Fruit fly (Drosophila melanogaster) whole organism, embryonic: ENCODE results near the gene Rtca.

ENCODE experiments used
- Antp ChIP-seq: fragments of 200-800 bp; sonication (Bioruptor generic); optimal IDR thresholded peaks from 3 replicates; lab custom pipeline; 2016; ENCODE audit warnings: missing biosample characterization, missing genetic modification characterization
- CG11085 ChIP-seq: fragments of 200-800 bp; sonication (Bioruptor generic); IDR thresholded peaks from 2 replicates; pipeline ENCODE4 v1.3.6; 2022; ENCODE audit warnings: missing biosample characterization, missing genetic modification characterization
- CG11247 ChIP-seq: fragments of 200-800 bp; sonication (Bioruptor generic); IDR thresholded peaks from 2 replicates; pipeline ENCODE4 v1.3.6; 2022; ENCODE audit warnings: missing biosample characterization, missing genetic modification characterization
- CG11398 ChIP-seq: fragments of 200-800 bp; sonication (Bioruptor generic); optimal IDR thresholded peaks from 2 replicates; lab custom pipeline; 2016; ENCODE audit warnings: missing biosample characterization, missing genetic modification characterization
- CG12155 ChIP-seq: fragments of 200-800 bp; sonication (Bioruptor generic); optimal IDR thresholded peaks from 3 replicates; lab custom pipeline; 2016; ENCODE audit warnings: missing biosample characterization, missing genetic modification characterization
- CG17186 ChIP-seq: fragments of 200-800 bp; sonication (Bioruptor generic); optimal IDR thresholded peaks from 3 replicates; lab custom pipeline; 2017; ENCODE audit warnings: missing biosample characterization, missing genetic modification reagents, missing genetic modification characterization
- CG18764 ChIP-seq: fragments of 200-800 bp; sonication (Bioruptor generic); optimal IDR thresholded peaks from 3 replicates; lab custom pipeline; 2016; ENCODE audit warnings: missing biosample characterization, missing genetic modification characterization
- CG2199 ChIP-seq: fragments of 200-800 bp; sonication (Bioruptor generic); IDR thresholded peaks from 3 replicates; pipeline ENCODE4 v1.3.6; 2022; ENCODE audit warnings: missing biosample characterization, missing genetic modification characterization
- CG3163 ChIP-seq: fragments of 200-800 bp; sonication (Bioruptor generic); optimal IDR thresholded peaks from 3 replicates; lab custom pipeline; 2016; ENCODE audit warnings: missing biosample characterization, missing genetic modification characterization
- CG3726 ChIP-seq: fragments of 200-800 bp; sonication (Bioruptor generic); IDR thresholded peaks from 3 replicates; pipeline ENCODE4, ENCODE4 v1.3.6; 2022; ENCODE audit warnings: missing biosample characterization, missing genetic modification characterization
- CG43689 ChIP-seq: fragments of 200-800 bp; sonication (Bioruptor generic); IDR thresholded peaks from 2 replicates; pipeline ENCODE4 v1.3.6; 2022; ENCODE audit warnings: missing biosample characterization, missing genetic modification characterization
- CG5245 ChIP-seq: fragments of 200-800 bp; sonication (Bioruptor generic); optimal IDR thresholded peaks from 3 replicates; lab custom pipeline; 2016; ENCODE audit warnings: missing biosample characterization, missing genetic modification characterization
- CG7357 ChIP-seq: fragments of 200-800 bp; sonication (Bioruptor generic); IDR thresholded peaks from 3 replicates; pipeline ENCODE4 v1.3.6; 2022; ENCODE audit warnings: missing biosample characterization, missing genetic modification characterization
- CG7745 ChIP-seq: fragments of 200-800 bp; sonication (Bioruptor generic); optimal IDR thresholded peaks from 2 replicates; lab custom pipeline; 2018; ENCODE audit warnings: missing biosample characterization, mild to moderate bottlenecking, missing genetic modification characterization, moderate library complexity
- CG7786 ChIP-seq: fragments of 200-800 bp; sonication (Bioruptor generic); optimal IDR thresholded peaks from 2 replicates; lab custom pipeline; 2016; ENCODE audit warnings: missing biosample characterization, missing genetic modification characterization
- CG8089 ChIP-seq: fragments of 200-800 bp; sonication (Bioruptor generic); optimal IDR thresholded peaks from 3 replicates; lab custom pipeline; 2016; ENCODE audit warnings: missing biosample characterization, missing genetic modification characterization
- CrebB ChIP-seq: fragments of 200-800 bp; sonication (Bioruptor generic); optimal IDR thresholded peaks from 3 replicates; lab custom pipeline; 2018; ENCODE audit warnings: missing biosample characterization, mild to moderate bottlenecking, missing genetic modification characterization
- E2f2 ChIP-seq: fragments of 200-800 bp; sonication (Bioruptor generic); IDR thresholded peaks from 2 replicates; pipeline ENCODE4 v1.3.6; 2022; ENCODE audit warnings: missing biosample characterization, missing genetic modification characterization
- Elba2 ChIP-seq: fragments of 200-800 bp; sonication (Bioruptor generic); optimal IDR thresholded peaks from 3 replicates; lab custom pipeline; 2016; ENCODE audit warnings: missing biosample characterization, missing genetic modification characterization
- Ets65A ChIP-seq: fragments of 200-800 bp; sonication (Bioruptor generic); peaks from one replicate; lab custom pipeline; 2016; ENCODE audit warnings: missing biosample characterization, missing genetic modification characterization
- Ets97D ChIP-seq: fragments of 200-800 bp; sonication (Bioruptor generic); optimal IDR thresholded peaks from 3 replicates; lab custom pipeline; 2016; ENCODE audit warnings: missing biosample characterization, missing genetic modification characterization
- GATAe ChIP-seq: fragments of 200-800 bp; sonication (Bioruptor generic); conservative IDR thresholded peaks from 2 replicates; pipeline ENCODE4 v1.3.6; 2022; ENCODE audit warnings: missing biosample characterization, missing genetic modification characterization
- Gsc ChIP-seq: fragments of 200-800 bp; sonication (Bioruptor generic); IDR thresholded peaks from 2 replicates; pipeline ENCODE4 v1.3.6; 2022; ENCODE audit warnings: missing biosample characterization, missing genetic modification characterization
- H15 ChIP-seq: fragments of 200-800 bp; sonication (Bioruptor generic); IDR thresholded peaks from 3 replicates; pipeline ENCODE4 v1.3.6; 2022; ENCODE audit warnings: missing biosample characterization, missing genetic modification characterization
- HLH3B ChIP-seq: fragments of 200-800 bp; sonication (Bioruptor generic); IDR thresholded peaks from 2 replicates; pipeline ENCODE4 v1.3.6; 2022; ENCODE audit warnings: missing biosample characterization, missing genetic modification characterization
- Lim3 ChIP-seq: fragments of 200-800 bp; sonication (Bioruptor generic); IDR thresholded peaks from 2 replicates; pipeline ENCODE4 v1.3.6; 2022; ENCODE audit warnings: missing biosample characterization, missing genetic modification characterization
- Mrtf ChIP-seq: fragments of 200-800 bp; sonication (Bioruptor generic); IDR thresholded peaks from 3 replicates; pipeline ENCODE4 v1.3.6; 2022; ENCODE audit warnings: missing biosample characterization, missing genetic modification characterization
- Nf-YA ChIP-seq: fragments of 200-800 bp; sonication (Bioruptor generic); IDR thresholded peaks from 2 replicates; pipeline ENCODE4 v1.3.6; 2022; ENCODE audit warnings: missing biosample characterization, missing genetic modification characterization
- Ptx1 ChIP-seq: fragments of 200-800 bp; sonication (Bioruptor generic); IDR thresholded peaks from 2 replicates; pipeline ENCODE4 v1.3.6; 2022; ENCODE audit warnings: missing biosample characterization, missing genetic modification characterization
- Xbp1 ChIP-seq: fragments of 200-800 bp; sonication (Bioruptor generic); optimal IDR thresholded peaks from 3 replicates; lab custom pipeline; 2016; ENCODE audit warnings: missing biosample characterization, mild to moderate bottlenecking, missing genetic modification characterization
- amos ChIP-seq: fragments of 200-800 bp; sonication (Bioruptor generic); IDR thresholded peaks from 2 replicates; pipeline ENCODE4 v1.3.6; 2022; ENCODE audit warnings: missing biosample characterization, missing genetic modification characterization; ENCODE audit not compliant: partially characterized antibody
- bbx ChIP-seq: fragments of 200-800 bp; sonication (Bioruptor generic); IDR thresholded peaks from 2 replicates; pipeline ENCODE4 v1.3.6; 2022; ENCODE audit warnings: missing biosample characterization, missing genetic modification characterization; ENCODE audit not compliant: partially characterized antibody
- crc ChIP-seq: fragments of 200-800 bp; sonication (Bioruptor generic); optimal IDR thresholded peaks from 2 replicates; lab custom pipeline; 2016; ENCODE audit warnings: missing biosample characterization, missing genetic modification characterization
- disco-r ChIP-seq: fragments of 200-800 bp; sonication (Bioruptor generic); optimal IDR thresholded peaks from 2 replicates; lab custom pipeline; 2016; ENCODE audit warnings: missing biosample characterization, missing genetic modification characterization
- en ChIP-seq: fragments of 200-800 bp; sonication (Bioruptor generic); optimal IDR thresholded peaks from 2 replicates; lab custom pipeline; 2016; ENCODE audit warnings: missing biosample characterization, missing genetic modification characterization
- fd102C ChIP-seq: fragments of 200-800 bp; sonication (Bioruptor generic); optimal IDR thresholded peaks from 2 replicates; lab custom pipeline; 2018; ENCODE audit warnings: missing biosample characterization, mild to moderate bottlenecking, missing genetic modification characterization, moderate library complexity
- fru ChIP-seq: fragments of >200 bp; optimal IDR thresholded peaks from 2 replicates; lab custom pipeline; 2017
- gt ChIP-seq: fragments of 200-800 bp; sonication (Bioruptor generic); IDR thresholded peaks from 2 replicates; pipeline ENCODE4 v1.3.6; 2022; ENCODE audit warnings: missing biosample characterization, missing genetic modification characterization
- h ChIP-seq: fragments of >200 bp; optimal IDR thresholded peaks from 2 replicates; lab custom pipeline; 2017
- her ChIP-seq: fragments of 200-800 bp; sonication (Bioruptor generic); optimal IDR thresholded peaks from 2 replicates; lab custom pipeline; 2016; ENCODE audit warnings: missing biosample characterization, missing genetic modification characterization
- jing ChIP-seq: fragments of 200-800 bp; sonication (Bioruptor generic); optimal IDR thresholded peaks from 2 replicates; lab custom pipeline; 2018; ENCODE audit warnings: missing biosample characterization, mild to moderate bottlenecking, missing genetic modification characterization
- klu ChIP-seq: fragments of 200-800 bp; sonication (Bioruptor generic); IDR thresholded peaks from 2 replicates; pipeline ENCODE4 v1.3.6; 2022; ENCODE audit warnings: missing biosample characterization, missing genetic modification characterization
- org-1 ChIP-seq: fragments of 200-800 bp; sonication (Bioruptor generic); optimal IDR thresholded peaks from 2 replicates; lab custom pipeline; 2017; ENCODE audit warnings: missing biosample characterization, missing genetic modification characterization
- pan ChIP-seq, 4 experiments: fragments of >200 bp in 3 of 4; fragments of 200-800 bp in 1 of 4; sonication (Bioruptor generic) in 1 of 4; optimal IDR thresholded peaks in 3 of 4; IDR thresholded peaks in 1 of 4; 2 replicates each; pipeline versions ENCODE4 v1.3.6 to Lab custom; 2017 to 2022; ENCODE audit warnings: missing biosample characterization in 2 of 4, missing genetic modification characterization in 2 of 4, mixed read lengths in 1 of 4
- scrt ChIP-seq: fragments of 200-800 bp; sonication (Bioruptor generic); optimal IDR thresholded peaks from 2 replicates; lab custom pipeline; 2018; ENCODE audit warnings: missing biosample characterization, mild to moderate bottlenecking, missing genetic modification characterization, moderate library complexity
- shn ChIP-seq: fragments of 200-800 bp; sonication (Bioruptor generic); optimal IDR thresholded peaks from 3 replicates; lab custom pipeline; 2016; ENCODE audit warnings: missing biosample characterization, missing genetic modification characterization
- slbo ChIP-seq: fragments of 200-800 bp; sonication (Bioruptor generic); IDR thresholded peaks from 2 replicates; pipeline ENCODE4 v1.3.6; 2022; ENCODE audit warnings: missing biosample characterization, missing genetic modification characterization
- tio ChIP-seq: fragments of 200-800 bp; sonication (Bioruptor generic); optimal IDR thresholded peaks from 2 replicates; lab custom pipeline; 2017; ENCODE audit warnings: missing biosample characterization, missing genetic modification characterization, inconsistent platforms
- tna ChIP-seq: fragments of 200-800 bp; sonication (Bioruptor generic); IDR thresholded peaks from 2 replicates; pipeline ENCODE4 v1.3.6; 2022; ENCODE audit warnings: missing biosample characterization, missing genetic modification characterization; ENCODE audit not compliant: partially characterized antibody
- tx ChIP-seq: fragments of 200-800 bp; sonication (Bioruptor generic); optimal IDR thresholded peaks from 2 replicates; lab custom pipeline; 2016; ENCODE audit warnings: missing biosample characterization, missing genetic modification characterization

Rtca gene

dm6 chrX:2071878-2072817 is at the start of gene Rtca (continued):
- TF ChIP-seq crc (GFP tag; lab: Kevin White, UChicago) (peak; percentile 47), CG11398 (GFP tag; lab: Kevin White, UChicago) (no peak), klu (GFP tag; lab: Robert Waterston, UW) (peak; percentile 39; the same call in 1 of the 2 replicates), pan (optimal IDR thresholded peaks at IDR 0.05; lab: Kevin White, UChicago) (no peak), pan (GFP tag; optimal IDR thresholded peaks at IDR 0.05 in 1 of 2, IDR thresholded peaks at IDR 0.05 in 1 of 2) (peak in 1 of 2 experiments; percentile 80), CG11085 (GFP tag; lab: Robert Waterston, UW) (no peak), shn (peak; percentile 55), Antp (GFP tag; lab: Kevin White, UChicago) (peak; percentile 78), Lim3 (no peak), CG3163 (GFP tag; lab: Kevin White, UChicago) (peak; percentile 55), Nf-YA (0 out of 2 replicates have a peak, but pooled peaks have one; percentile 8), CG43689 (peak; percentile 51; the same call in 1 of the 2 replicates), CG7786 (GFP tag; lab: Kevin White, UChicago) (peak; percentile 74), Mrtf (GFP tag; lab: Robert Waterston, UW) (0 out of 3 replicates have a peak, but pooled peaks have one; percentile 37), disco-r (GFP tag; lab: Kevin White, UChicago) (no peak), slbo (GFP tag; lab: Robert Waterston, UW) (peak; percentile 77), CG11247 (GFP tag; lab: Robert Waterston, UW) (peak; percentile 62; the same call in 1 of the 2 replicates), tio (GFP tag; lab: Kevin White, UChicago) (no peak), gt (no peak), jing (GFP tag; lab: Kevin White, UChicago) (peak; percentile 37), scrt (GFP tag; lab: Kevin White, UChicago) (peak; percentile 95), CG5245 (GFP tag; lab: Kevin White, UChicago) (peak; percentile 18), Xbp1 (GFP tag; lab: Kevin White, UChicago) (peak; percentile 65), her (GFP tag; lab: Kevin White, UChicago) (peak; percentile 86), E2f2 (GFP tag; lab: Robert Waterston, UW) (peak; percentile 39; the same call in 1 of the 2 replicates), CG18764 (GFP tag; lab: Kevin White, UChicago) (peak; percentile 23), CG3726 (GFP tag; lab: Robert Waterston, UW) (0 out of 3 replicates have a peak, but pooled peaks have one; percentile 62), fd102C (GFP tag; lab: Kevin White, UChicago) (no peak), h (lab: Kevin White, UChicago) (no peak), Ptx1 (peak; percentile 81), HLH3B (GFP tag; lab: Robert Waterston, UW) (peak; percentile 79), tx (GFP tag; lab: Kevin White, UChicago) (peak; percentile 68), tna (no peak), CrebB (tag; lab: Kevin White, UChicago) (no peak), CG2199 (GFP tag; lab: Robert Waterston, UW) (no peak), H15 (peak; percentile 44; the same call in 1 of the 3 replicates), CG7357 (GFP tag; lab: Robert Waterston, UW) (no peak), Elba2 (GFP tag; lab: Kevin White, UChicago) (no peak), GATAe (GFP tag; lab: Robert Waterston, UW) (no peak), org-1 (GFP tag; lab: Kevin White, UChicago) (peak; percentile 76), Ets65A (GFP tag; lab: Kevin White, UChicago) (peak; percentile 82), Gsc (GFP tag; lab: Robert Waterston, UW) (no peak), en (GFP tag; lab: Kevin White, UChicago) (peak; percentile 19), CG12155 (peak; percentile 46), CG17186 (GFP tag; lab: Kevin White, UChicago) (no peak), CG8089 (GFP tag; lab: Kevin White, UChicago) (peak; percentile 11), bbx (GFP tag; lab: Robert Waterston, UW) (no peak), Ets97D (GFP tag; lab: Kevin White, UChicago) (no peak), CG7745 (tag; lab: Kevin White, UChicago) (no peak), amos (GFP tag; lab: Robert Waterston, UW) (peak; percentile 23; the same call in 1 of the 2 replicates), fru (lab: Kevin White, UChicago) (no peak)
